Fruit fly (Drosophila melanogaster) whole organism, adult: ENCODE data around the gene eIF4G2.

Experiments
- CG11617 ChIP-seq: fragments of 200-800 bp; sonication (Bioruptor generic); optimal IDR thresholded peaks from 2 replicates; lab custom pipeline; 2017; ENCODE audit warnings: mild to moderate bottlenecking, missing biosample characterization, missing genetic modification reagents, missing genetic modification characterization
- CG12768 ChIP-seq: fragments of 200-800 bp; sonication (Bioruptor generic); optimal IDR thresholded peaks from 2 replicates; lab custom pipeline; 2017; ENCODE audit warnings: missing biosample characterization, missing genetic modification characterization, mild to moderate bottlenecking, moderate library complexity, missing genetic modification reagents
- CG5204 ChIP-seq: fragments of 200-800 bp; sonication (Bioruptor generic); optimal IDR thresholded peaks from 2 replicates; lab custom pipeline; 2016; ENCODE audit warnings: missing biosample characterization, missing genetic modification characterization
- Clk ChIP-seq: fragments of 200-800 bp; sonication (Bioruptor generic); optimal IDR thresholded peaks from 2 replicates; lab custom pipeline; 2017; ENCODE audit warnings: missing biosample characterization, missing genetic modification characterization
- Crg-1 ChIP-seq: fragments of 200-800 bp; sonication (Bioruptor generic); optimal IDR thresholded peaks from 2 replicates; lab custom pipeline; 2016; ENCODE audit warnings: missing biosample characterization, missing genetic modification characterization
- bab1 ChIP-seq: fragments of 200-800 bp; sonication (Bioruptor generic); optimal IDR thresholded peaks from 3 replicates; lab custom pipeline; 2019; ENCODE audit warnings: missing biosample characterization, mild to moderate bottlenecking, missing genetic modification characterization, moderate library complexity
- cic ChIP-seq: fragments of 200-800 bp; sonication (Bioruptor generic); optimal IDR thresholded peaks from 2 replicates; lab custom pipeline; 2017; ENCODE audit warnings: missing biosample characterization, mild to moderate bottlenecking, missing genetic modification characterization, moderate library complexity
- cnc ChIP-seq, 2 experiments: fragments of >200 bp; optimal IDR thresholded peaks; 2 replicates each; lab custom pipeline; 2017
- kay ChIP-seq: fragments of 200-800 bp; sonication (Bioruptor generic); peaks from one replicate; lab custom pipeline; 2016; ENCODE audit warnings: missing biosample characterization, missing genetic modification characterization, borderline replicate concordance
- pad ChIP-seq: fragments of 200-800 bp; sonication (Bioruptor generic); optimal IDR thresholded peaks from 3 replicates; lab custom pipeline; 2017; ENCODE audit warnings: missing biosample characterization, missing genetic modification characterization, mild to moderate bottlenecking, moderate library complexity, missing genetic modification reagents

DNA sequence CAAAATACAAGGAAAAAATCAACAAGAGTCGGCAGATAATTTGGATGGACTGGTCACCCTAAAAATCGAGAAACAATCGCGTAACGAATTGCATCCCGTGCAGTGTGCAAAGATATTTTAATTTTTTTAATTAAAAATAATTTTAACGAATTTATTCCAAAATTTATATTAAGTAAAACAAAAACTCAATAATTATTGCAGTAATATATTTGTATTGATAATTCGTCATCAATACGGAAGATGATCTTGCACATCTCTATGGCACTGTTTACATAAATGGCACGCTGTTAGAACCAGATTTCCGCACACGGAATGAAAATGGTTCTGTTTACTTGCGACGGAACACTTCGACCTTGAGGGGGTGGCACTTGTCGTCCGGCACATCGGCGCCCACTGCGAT, 46.2 kb downstream of the eIF4G2 start, which contains the start of gene tst:
- TF ChIP-seq Crg-1 (GFP tag; lab: Kevin White, UChicago) = peak; percentile 69
- TF ChIP-seq CG5204 (GFP tag; lab: Kevin White, UChicago) = no peak
- TF ChIP-seq pad (GFP tag; lab: Kevin White, UChicago) = peak; percentile 69
- no peak for TF ChIP-seq cnc (optimal IDR thresholded peaks at IDR 0.05; lab: Kevin White, UChicago)
- peak; percentile 88 for TF ChIP-seq CG11617 (GFP tag; lab: Kevin White, UChicago)
- TF ChIP-seq Clk = peak; percentile 60
- no peak for TF ChIP-seq cic (GFP tag; lab: Kevin White, UChicago)
- TF ChIP-seq bab1 (GFP tag; lab: Kevin White, UChicago) = peak; percentile 94
- TF ChIP-seq CG12768 = peak; percentile 85
- no peak for TF ChIP-seq kay (GFP tag; lab: Kevin White, UChicago)
